Worm (Caenorhabditis elegans): ENCODE measurements around the gene ZK185.3.

DNA sequence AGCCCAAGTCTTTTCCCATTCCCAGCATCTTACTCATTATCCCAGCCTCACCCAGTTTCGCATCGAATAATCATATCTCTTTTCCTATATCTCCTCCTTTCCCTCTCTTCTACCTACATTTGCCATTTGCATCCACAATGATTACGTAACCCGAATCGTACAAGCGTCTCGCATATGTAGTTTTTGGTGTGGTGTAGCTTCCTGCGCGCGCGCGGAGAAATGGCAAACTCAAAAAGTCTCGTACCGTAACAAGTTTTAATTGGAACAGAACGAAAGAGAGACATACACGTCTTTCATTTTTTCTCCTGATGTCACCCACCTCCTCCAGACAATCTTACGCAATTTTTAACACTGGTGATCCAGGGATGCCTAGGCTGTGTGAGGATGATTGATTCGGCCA is 4.2 kb downstream of the ZK185.3 start:
- no peak for TF ChIP-seq unc-62 (GFP tag; optimal IDR thresholded peaks at IDR 0.05)
- TF ChIP-seq hlh-1 (tag; optimal IDR thresholded peaks at IDR 0.05) = no peak
- no peak for TF ChIP-seq pha-4 (tag; optimal IDR thresholded peaks at IDR 0.05)
- TF ChIP-seq ztf-11 (tag; optimal IDR thresholded peaks at IDR 0.05) = no peak
- no peak for TF ChIP-seq snpc-4 (tag; optimal IDR thresholded peaks at IDR 0.05)
- TF ChIP-seq mab-5 (tag; optimal IDR thresholded peaks at IDR 0.05) = no peak
- no peak for TF ChIP-seq nhr-76 (tag; optimal IDR thresholded peaks at IDR 0.05)
- TF ChIP-seq nhr-237 (tag; optimal IDR thresholded peaks at IDR 0.05) = no peak
- no peak for TF ChIP-seq ceh-83 (GFP tag; optimal IDR thresholded peaks at IDR 0.05)
- TF ChIP-seq drap-1 (GFP tag; optimal IDR thresholded peaks at IDR 0.05) = no peak

Measured in whole organism, mixed stage, embryonic.